Worm (Caenorhabditis elegans): ENCODE measurements around the gene ZK377.15.

DNA sequence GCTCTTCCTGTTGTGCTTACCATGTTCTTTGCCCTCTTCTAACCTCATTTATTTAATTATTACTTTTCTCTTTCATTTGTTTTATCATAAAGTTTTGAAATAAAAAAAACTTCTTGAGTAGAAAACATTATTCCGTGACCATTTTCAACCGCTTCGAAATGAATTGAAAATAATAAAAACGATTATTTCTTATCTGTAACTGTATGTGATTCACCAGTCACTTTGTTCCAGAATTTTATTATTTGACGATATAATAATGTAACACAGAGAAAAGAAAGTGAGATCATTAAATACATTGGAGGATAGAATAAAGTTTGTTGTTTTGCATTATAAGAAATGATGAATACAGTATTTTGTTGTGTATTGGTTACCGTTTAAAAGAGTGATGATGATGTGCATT lies 39.4 kb upstream of the ZK377.15 start:
- TF ChIP-seq him-1 (tag; optimal IDR thresholded peaks at IDR 0.05) (no peak), dao-5 (tag; optimal IDR thresholded peaks at IDR 0.05) (no peak), W03F9.2 (tag; optimal IDR thresholded peaks at IDR 0.05) (no peak)
